Fruit fly (Drosophila melanogaster): Measurements from ENCODE around the gene CG34135.

Gene CG34135

dm6 chr3R:8801126-8801762 lies 33.3 kb upstream of the CG34135 start, which contains the start of the genes Pif1A, Pif1B and CCT7 (continued):
- no peak for TF ChIP-seq Hr83 (GFP tag; optimal IDR thresholded peaks at IDR 0.05; ENCODE audit: poor library complexity, severe bottlenecking)
- TF ChIP-seq Mio (GFP tag; optimal IDR thresholded peaks at IDR 0.05): no peak
- TF ChIP-seq dsf (GFP tag; optimal IDR thresholded peaks at IDR 0.05; ENCODE audit: borderline replicate concordance): peak; percentile 29
- no peak for TF ChIP-seq Rel (GFP tag; optimal IDR thresholded peaks at IDR 0.05)
- TF ChIP-seq Rel (tag; optimal IDR thresholded peaks at IDR 0.05): peak; percentile 10
- peak; percentile 5 for TF ChIP-seq Sp1 (GFP tag; optimal IDR thresholded peaks at IDR 0.05)
- TF ChIP-seq CrebA (GFP tag; optimal IDR thresholded peaks at IDR 0.05; ENCODE audit: borderline replicate concordance): no peak

- no peak for TF ChIP-seq Sp1 (GFP tag; optimal IDR thresholded peaks at IDR 0.05)
- TF ChIP-seq usp (GFP tag; optimal IDR thresholded peaks at IDR 0.05): no peak
- no peak for TF ChIP-seq woc (GFP tag; optimal IDR thresholded peaks at IDR 0.05)
- no peak for TF ChIP-seq jim (GFP tag; optimal IDR thresholded peaks at IDR 0.05)
- no peak for TF ChIP-seq Hr83 (GFP tag; optimal IDR thresholded peaks at IDR 0.05; ENCODE audit: poor library complexity, severe bottlenecking)
- TF ChIP-seq dsf (GFP tag; optimal IDR thresholded peaks at IDR 0.05; ENCODE audit: borderline replicate concordance): no peak
- TF ChIP-seq Jra (GFP tag; optimal IDR thresholded peaks at IDR 0.05): no peak
- TF ChIP-seq pan (optimal IDR thresholded peaks at IDR 0.05): no peak
- no peak for TF ChIP-seq Mio (GFP tag; optimal IDR thresholded peaks at IDR 0.05)
- TF ChIP-seq sage (GFP tag; optimal IDR thresholded peaks at IDR 0.05): no peak
- no peak for TF ChIP-seq Dfd (GFP tag; optimal IDR thresholded peaks at IDR 0.05)
- no peak for TF ChIP-seq Vsx2 (GFP tag; optimal IDR thresholded peaks at IDR 0.05; ENCODE audit: partially characterized antibody)
- no peak for TF ChIP-seq sv (GFP tag; optimal IDR thresholded peaks at IDR 0.05)
- no peak for TF ChIP-seq dmrt93B (GFP tag; optimal IDR thresholded peaks at IDR 0.05)
- TF ChIP-seq ey (GFP tag; optimal IDR thresholded peaks at IDR 0.05): no peak
Observed at dm6 chr3R:8799866-8800265, 31.9 kb upstream of the CG34135 start.

- TF ChIP-seq jim (GFP tag; optimal IDR thresholded peaks at IDR 0.05): no peak
- no peak for TF ChIP-seq lola (GFP tag; optimal IDR thresholded peaks at IDR 0.05)
- TF ChIP-seq Dfd (GFP tag; optimal IDR thresholded peaks at IDR 0.05): no peak
- no peak for TF ChIP-seq Mio (GFP tag; optimal IDR thresholded peaks at IDR 0.05)
- no peak for TF ChIP-seq Dif (GFP tag; optimal IDR thresholded peaks at IDR 0.05; ENCODE audit: partially characterized antibody)
- no peak for TF ChIP-seq ey (GFP tag; optimal IDR thresholded peaks at IDR 0.05)
- TF ChIP-seq Vsx2 (GFP tag; optimal IDR thresholded peaks at IDR 0.05; ENCODE audit: partially characterized antibody): no peak
- TF ChIP-seq Myc (optimal IDR thresholded peaks at IDR 0.05): no peak
- no peak for TF ChIP-seq Sp1 (GFP tag; optimal IDR thresholded peaks at IDR 0.05)
- TF ChIP-seq CG32264 (GFP tag; optimal IDR thresholded peaks at IDR 0.05): no peak
- TF ChIP-seq N (GFP tag; optimal IDR thresholded peaks at IDR 0.05): no peak
- no peak for TF ChIP-seq sv (GFP tag; optimal IDR thresholded peaks at IDR 0.05)
- no peak for TF ChIP-seq CG9705 (GFP tag; optimal IDR thresholded peaks at IDR 0.05)
- no peak for TF ChIP-seq dsf (GFP tag; optimal IDR thresholded peaks at IDR 0.05; ENCODE audit: borderline replicate concordance)
Observed at dm6 chr3R:8798332-8798731, 30.3 kb upstream of the CG34135 start.

- TF ChIP-seq rgr (GFP tag; optimal IDR thresholded peaks at IDR 0.05): no peak
- no peak for TF ChIP-seq Hr78 (GFP tag; optimal IDR thresholded peaks at IDR 0.05)
- TF ChIP-seq fru (GFP tag; optimal IDR thresholded peaks at IDR 0.05): no peak
- no peak for TF ChIP-seq dl (GFP tag; optimal IDR thresholded peaks at IDR 0.05; ENCODE audit: insufficient read depth in 1 of 2, partially characterized antibody in 2 of 2)
- no peak for TF ChIP-seq CG32264 (GFP tag; optimal IDR thresholded peaks at IDR 0.05)
- TF ChIP-seq Vsx2 (GFP tag; optimal IDR thresholded peaks at IDR 0.05; ENCODE audit: partially characterized antibody): no peak
- TF ChIP-seq CrebA (GFP tag; optimal IDR thresholded peaks at IDR 0.05; ENCODE audit: borderline replicate concordance): no peak
- no peak for TF ChIP-seq usp (GFP tag; optimal IDR thresholded peaks at IDR 0.05)
- TF ChIP-seq lola (GFP tag; optimal IDR thresholded peaks at IDR 0.05): no peak
- TF ChIP-seq Dfd (GFP tag; optimal IDR thresholded peaks at IDR 0.05): no peak
- no peak for TF ChIP-seq Sp1 (GFP tag; optimal IDR thresholded peaks at IDR 0.05)
- TF ChIP-seq br (GFP tag; optimal IDR thresholded peaks at IDR 0.05): no peak
- TF ChIP-seq sv (GFP tag; optimal IDR thresholded peaks at IDR 0.05): no peak
- TF ChIP-seq woc (GFP tag; optimal IDR thresholded peaks at IDR 0.05): no peak
- no peak for TF ChIP-seq dmrt93B (GFP tag; optimal IDR thresholded peaks at IDR 0.05)
- no peak for TF ChIP-seq Mio (GFP tag; optimal IDR thresholded peaks at IDR 0.05)
- TF ChIP-seq tai (GFP tag; optimal IDR thresholded peaks at IDR 0.05): no peak
- TF ChIP-seq OdsH (GFP tag; optimal IDR thresholded peaks at IDR 0.05): no peak
- TF ChIP-seq Hr83 (GFP tag; optimal IDR thresholded peaks at IDR 0.05; ENCODE audit: poor library complexity, severe bottlenecking): no peak
- no peak for TF ChIP-seq N (GFP tag; optimal IDR thresholded peaks at IDR 0.05)
Observed at dm6 chr3R:8794384-8794783, 26.4 kb upstream of the CG34135 start, which contains the start of gene Ir85a. TSS of gene Ir85a (plus strand) at chr3R:8794684.
